Worm (Caenorhabditis elegans): Measurements from ENCODE around the gene pqn-65.

pqn-65 gene

ce11 chrX:4592250-4592649 is 27.2 kb downstream of the pqn-65 start, which contains the start of gene flp-12:
Gene flp-12 (minus strand): TSS chrX:4592350.
- TF ChIP-seq dpl-1 (GFP tag; optimal IDR thresholded peaks at IDR 0.05) = no peak
- TF ChIP-seq zfh-2 (GFP tag; conservative IDR thresholded peaks at IDR 0.05) = 0 out of 2 replicates have a peak, but pooled peaks have one; percentile 6
- TF ChIP-seq F57A8.1 (GFP tag; optimal IDR thresholded peaks at IDR 0.05) = no peak

- TF ChIP-seq rpc-1 (optimal IDR thresholded peaks at IDR 0.05) (no peak), rpc-1 (tag; optimal IDR thresholded peaks at IDR 0.05) (no peak), lsl-1 (GFP tag; optimal IDR thresholded peaks at IDR 0.05) (no peak), F33H1.4 (GFP tag; IDR thresholded peaks at IDR 0.05) (no peak), Y67H2A.10 (GFP tag; conservative IDR thresholded peaks at IDR 0.05) (no peak), K11D2.4 (GFP tag; IDR thresholded peaks at IDR 0.05) (no peak), ceh-58 (GFP tag; IDR thresholded peaks at IDR 0.05) (no peak), lin-40 (tag; optimal IDR thresholded peaks at IDR 0.05) (no peak), F55B11.4 (tag; optimal IDR thresholded peaks at IDR 0.05; ENCODE audit: borderline replicate concordance, insufficient read depth) (no peak), zfh-2 (GFP tag; conservative IDR thresholded peaks at IDR 0.05) (no peak), attf-3 (GFP tag; conservative IDR thresholded peaks at IDR 0.05) (no peak), mes-4 (tag; optimal IDR thresholded peaks at IDR 0.05) (no peak), Y53G8AR.9 (GFP tag; conservative IDR thresholded peaks at IDR 0.05) (no peak), madf-10 (tag; optimal IDR thresholded peaks at IDR 0.05) (no peak)
Observed at ce11 chrX:4588462-4588861, 31.0 kb downstream of the pqn-65 start, which contains the start of gene lnp-1. Gene lnp-1 (plus strand): TSS chrX:4588762.

ce11 chrX:4587934-4588333 is 31.5 kb downstream of the pqn-65 start:
- TF ChIP-seq hlh-12 (tag; optimal IDR thresholded peaks at IDR 0.05) (no peak), tbp1 (GFP tag; optimal IDR thresholded peaks at IDR 0.05) (no peak), ztf-26 (tag; optimal IDR thresholded peaks at IDR 0.05) (no peak), T07F8.4 (tag; optimal IDR thresholded peaks at IDR 0.05) (no peak), nhr-80 (tag; optimal IDR thresholded peaks at IDR 0.05) (peak; percentile 54), sea-2 (GFP tag; IDR thresholded peaks at IDR 0.05) (no peak), attf-5 (GFP tag; optimal IDR thresholded peaks at IDR 0.05) (peak; percentile 7), let-607 (tag; optimal IDR thresholded peaks at IDR 0.05) (peak; percentile 50 to 63), nhr-179 (tag; optimal IDR thresholded peaks at IDR 0.05) (no peak), snpc-4 (GFP tag; optimal IDR thresholded peaks at IDR 0.05) (no peak), snpc-4 (tag; optimal IDR thresholded peaks at IDR 0.05) (peak in 1 of 4 experiments; percentile 29), repo-1 (tag; optimal IDR thresholded peaks at IDR 0.05) (no peak), fkh-3 (tag; optimal IDR thresholded peaks at IDR 0.05) (no peak), ztf-18 (tag; optimal IDR thresholded peaks at IDR 0.05) (peak; percentile 90), lin-35 (GFP tag; optimal IDR thresholded peaks at IDR 0.05) (no peak), athp-1 (tag; optimal IDR thresholded peaks at IDR 0.05) (no peak), egl-44 (GFP tag; IDR thresholded peaks at IDR 0.05) (no peak)

- no peak for TF ChIP-seq snpc-1.3 (tag; optimal IDR thresholded peaks at IDR 0.05; ENCODE audit: insufficient read depth)
- TF ChIP-seq ztf-22 (GFP tag; optimal IDR thresholded peaks at IDR 0.05) = no peak
- TF ChIP-seq C17E4.6 (GFP tag; IDR thresholded peaks at IDR 0.05) = no peak
- no peak for TF ChIP-seq tbp1 (GFP tag; optimal IDR thresholded peaks at IDR 0.05)
- no peak for TF ChIP-seq snpc-3.4 (tag; optimal IDR thresholded peaks at IDR 0.05)
- TF ChIP-seq Y53F4B.3 (GFP tag; IDR thresholded peaks at IDR 0.05) = no peak
Observed at ce11 chrX:4586617-4587016, 32.8 kb downstream of the pqn-65 start, which contains the start of gene C05E11.2. Gene C05E11.2 (plus strand): TSS chrX:4586917.
